Worm (Caenorhabditis elegans): ENCODE data around the gene C53A3.3.

C53A3.3 gene

DNA sequence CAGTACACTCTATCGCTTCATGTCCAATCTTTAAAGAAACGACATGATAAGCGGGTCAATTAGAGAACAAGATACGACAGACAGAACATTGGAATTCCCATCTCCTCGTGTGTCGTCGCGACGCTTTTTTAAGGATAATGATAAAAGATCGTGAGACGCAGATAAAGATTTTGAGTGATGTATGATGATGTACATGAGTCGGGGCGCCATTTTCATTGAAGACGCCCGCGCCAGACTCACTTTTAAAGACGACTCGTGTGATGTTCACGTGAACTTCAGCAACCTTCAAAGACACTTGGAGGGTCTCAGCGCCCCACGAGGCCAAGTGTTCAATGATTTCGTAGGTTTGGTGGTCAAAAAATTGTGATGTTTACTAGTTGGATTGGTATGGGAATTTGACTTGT, 12.0 kb downstream of the C53A3.3 start (continued):
- TF ChIP-seq grh-1 (GFP tag; IDR thresholded peaks at IDR 0.05) (peak; percentile 70), irx-1 (tag; optimal IDR thresholded peaks at IDR 0.05) (peak; percentile 5), unc-30 (tag; optimal IDR thresholded peaks at IDR 0.05) (no peak), hpl-2 (GFP tag; optimal IDR thresholded peaks at IDR 0.05) (no peak), fkh-4 (tag; optimal IDR thresholded peaks at IDR 0.05; ENCODE audit: borderline replicate concordance) (no peak), swsn-7 (tag; optimal IDR thresholded peaks at IDR 0.05) (peak; percentile 18), elt-3 (tag; optimal IDR thresholded peaks at IDR 0.05) (peak in 5 of 6 experiments; percentile 72 to 92 (median 78)), efl-1 (optimal IDR thresholded peaks at IDR 0.05) (peak; percentile 18 to 34), efl-1 (GFP tag; optimal IDR thresholded peaks at IDR 0.05 in 1 of 2) (peak; percentile 1 to 84)

DNA sequence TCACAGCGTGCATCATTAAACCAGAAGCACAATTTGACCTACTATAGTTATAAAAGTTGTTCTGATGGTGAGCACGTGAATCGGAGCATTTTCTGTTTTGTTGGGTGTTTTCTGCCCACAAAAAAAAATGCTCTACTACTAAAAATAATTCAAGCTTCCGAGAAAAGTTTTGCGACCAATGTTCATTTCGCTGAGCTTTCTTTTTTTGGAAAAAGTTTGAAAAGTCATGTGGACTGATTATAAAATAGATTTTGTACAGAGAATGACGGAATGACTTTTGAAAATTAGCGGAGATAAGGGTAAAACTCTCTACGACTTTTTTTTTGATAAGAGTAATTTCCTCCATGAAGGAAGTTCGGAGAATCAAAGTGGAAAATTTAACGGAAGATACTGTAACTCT, 13.2 kb downstream of the C53A3.3 start:
- TF ChIP-seq lin-39 (tag; optimal IDR thresholded peaks at IDR 0.05), result no peak
- peak; percentile 57 for TF ChIP-seq sox-4 (tag; optimal IDR thresholded peaks at IDR 0.05)
- 0 out of 2 replicates have a peak, but pooled peaks have one; percentile 3 for TF ChIP-seq nhr-19 (GFP tag; conservative IDR thresholded peaks at IDR 0.05)
- TF ChIP-seq elt-2 (tag; optimal IDR thresholded peaks at IDR 0.05), result peak; percentile 76
- TF ChIP-seq lin-14 (GFP tag; optimal IDR thresholded peaks at IDR 0.05), result peak; percentile 23
- peak; percentile 58 for TF ChIP-seq nhr-71 (tag; optimal IDR thresholded peaks at IDR 0.05)
- no peak for TF ChIP-seq nhr-76 (tag; optimal IDR thresholded peaks at IDR 0.05)
- TF ChIP-seq nhr-47 (tag; optimal IDR thresholded peaks at IDR 0.05), result peak; percentile 39
- peak; percentile 67 for TF ChIP-seq fkh-8 (tag; optimal IDR thresholded peaks at IDR 0.05)

DNA sequence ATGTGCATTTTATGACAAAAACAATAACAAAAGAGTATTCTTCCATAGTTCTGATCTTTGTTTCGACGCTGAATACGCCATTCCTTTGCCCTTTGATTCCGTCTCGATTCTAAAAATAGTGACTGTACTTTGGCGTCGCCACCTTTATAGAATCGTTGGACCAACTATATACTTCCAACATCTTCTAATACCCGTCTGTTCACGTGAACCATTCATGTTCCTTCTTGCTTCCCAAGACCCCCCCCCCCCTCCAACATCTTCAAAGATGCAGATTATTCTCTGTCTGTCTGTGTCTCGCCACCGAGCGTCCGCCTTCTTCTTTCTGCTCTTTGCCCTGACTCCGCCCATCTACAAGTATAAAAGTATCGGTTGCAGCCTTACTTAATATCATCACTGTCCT, 13.7 kb downstream of the C53A3.3 start:
- TF ChIP-seq nhr-85 (tag) (peak; percentile 74), nhr-19 (GFP tag; conservative IDR thresholded peaks at IDR 0.05) (peak; percentile 49), pax-3 (tag; optimal IDR thresholded peaks at IDR 0.05) (no peak), lin-14 (GFP tag; optimal IDR thresholded peaks at IDR 0.05) (peak; percentile 25)

DNA sequence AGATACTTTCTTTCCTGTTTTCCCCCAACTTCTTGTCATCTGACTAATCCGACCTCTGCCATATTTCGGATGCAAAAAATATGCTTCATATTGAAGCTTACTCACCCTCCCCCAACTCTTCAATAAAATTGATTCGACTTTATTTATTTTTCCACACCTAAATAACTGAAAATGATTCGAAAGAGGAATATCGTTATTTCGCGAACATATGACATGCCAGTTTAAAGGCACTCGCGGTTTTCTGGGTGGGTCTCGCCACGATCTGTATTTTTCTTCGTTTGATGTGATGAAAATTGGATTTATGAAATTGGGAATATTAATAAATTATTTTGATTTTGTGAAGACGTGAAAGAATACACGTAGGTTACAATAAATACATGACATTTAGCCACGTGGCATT, 15.3 kb downstream of the C53A3.3 start, which contains the start of gene F44E7.3:
Gene F44E7.3 (plus strand): TSS at position 319 of the 400 bp plus-strand sequence.
- TF ChIP-seq nhr-12 (tag; optimal IDR thresholded peaks at IDR 0.05) (no peak), nhr-11 (tag; optimal IDR thresholded peaks at IDR 0.05) (no peak), rnt-1 (tag; optimal IDR thresholded peaks at IDR 0.05) (no peak), mab-9 (GFP tag; IDR thresholded peaks at IDR 0.05) (no peak), aha-1 (tag; optimal IDR thresholded peaks at IDR 0.05) (no peak), ceh-82 (tag; optimal IDR thresholded peaks at IDR 0.05) (no peak), sup-37 (GFP tag; optimal IDR thresholded peaks at IDR 0.05) (no peak), sptf-1 (tag; optimal IDR thresholded peaks at IDR 0.05) (no peak), zag-1 (tag; optimal IDR thresholded peaks at IDR 0.05) (no peak), ceh-88 (GFP tag; IDR thresholded peaks at IDR 0.05) (no peak), irx-1 (tag; optimal IDR thresholded peaks at IDR 0.05) (no peak), lir-3 (tag; optimal IDR thresholded peaks at IDR 0.05; ENCODE audit: poor library complexity) (no peak), lin-35 (GFP tag; optimal IDR thresholded peaks at IDR 0.05) (no peak), nhr-76 (tag; optimal IDR thresholded peaks at IDR 0.05) (no peak), ztf-11 (tag; optimal IDR thresholded peaks at IDR 0.05) (no peak), nhr-84 (tag; optimal IDR thresholded peaks at IDR 0.05) (no peak), blmp-1 (tag; optimal IDR thresholded peaks at IDR 0.05) (no peak), efl-3 (GFP tag; optimal IDR thresholded peaks at IDR 0.05) (no peak), hlh-17 (GFP tag; optimal IDR thresholded peaks at IDR 0.05; ENCODE audit: borderline replicate concordance) (no peak), nhr-77 (tag; optimal IDR thresholded peaks at IDR 0.05) (no peak)
